Worm (Caenorhabditis elegans): ENCODE measurements around the gene B0410.3.
"Not testable (repeated sequence)": the region's sequence is repeated elsewhere in the genome, so short reads cannot be mapped to it uniquely, and the experiment has no call there.

Gene B0410.3

ce11 chrX:2895646-2896045, 4.4 kb upstream of the B0410.3 start (continued):
- TF ChIP-seq ces-1 (GFP tag; optimal IDR thresholded peaks at IDR 0.05) (no peak), zag-1 (tag; optimal IDR thresholded peaks at IDR 0.05) (no peak), tbx-2 (tag; optimal IDR thresholded peaks at IDR 0.05) (no peak), ceh-90 (tag; optimal IDR thresholded peaks at IDR 0.05) (no peak), lin-35 (GFP tag; optimal IDR thresholded peaks at IDR 0.05) (peak in 1 of 2 experiments; percentile 10), nhr-85 (tag) (peak; percentile 87), egl-27 (tag; optimal IDR thresholded peaks at IDR 0.05) (no peak), ceh-63 (GFP tag; optimal IDR thresholded peaks at IDR 0.05) (no peak), nhr-76 (tag; optimal IDR thresholded peaks at IDR 0.05) (no peak), elt-3 (tag; optimal IDR thresholded peaks at IDR 0.05) (peak in 1 of 6 experiments; percentile 46), fkh-4 (tag; optimal IDR thresholded peaks at IDR 0.05; ENCODE audit: borderline replicate concordance) (no peak), lin-39 (tag; optimal IDR thresholded peaks at IDR 0.05) (no peak), dsc-1 (tag; optimal IDR thresholded peaks at IDR 0.05) (no peak), blmp-1 (tag; optimal IDR thresholded peaks at IDR 0.05) (peak; percentile 53), grh-1 (GFP tag; IDR thresholded peaks at IDR 0.05) (peak; percentile 39; the same call in 1 of the 2 replicates), elt-2 (tag; optimal IDR thresholded peaks at IDR 0.05) (no peak), nhr-84 (tag; optimal IDR thresholded peaks at IDR 0.05) (no peak)

ce11 chrX:2894273-2894672, 3.0 kb upstream of the B0410.3 start, which contains the start of gene B0410.1:
B0410.1 (plus strand) TSS chrX:2894573.
- TF ChIP-seq mep-1 (tag; optimal IDR thresholded peaks at IDR 0.05); nhr-19 (GFP tag; conservative IDR thresholded peaks at IDR 0.05); lin-35 (GFP tag; optimal IDR thresholded peaks at IDR 0.05): not testable (repeated sequence)

ce11 chrX:2893026-2893662, 1.9 kb upstream of the B0410.3 start:
- TF ChIP-seq nhr-20 (tag; optimal IDR thresholded peaks at IDR 0.05) (peak; percentile 70), blmp-1 (tag; optimal IDR thresholded peaks at IDR 0.05) (peak; percentile 29), lin-14 (GFP tag; optimal IDR thresholded peaks at IDR 0.05) (peak; percentile 52), mdl-1 (tag; optimal IDR thresholded peaks at IDR 0.05) (peak in 1 of 2 experiments; percentile 51), nhr-90 (tag; optimal IDR thresholded peaks at IDR 0.05; ENCODE audit: poor library complexity) (peak; percentile 72), tbx-2 (tag; optimal IDR thresholded peaks at IDR 0.05) (peak; percentile 62), nhr-71 (tag; optimal IDR thresholded peaks at IDR 0.05) (peak; percentile 76), dpl-1 (GFP tag; optimal IDR thresholded peaks at IDR 0.05) (no peak), efl-1 (optimal IDR thresholded peaks at IDR 0.05) (no peak), efl-1 (GFP tag; optimal IDR thresholded peaks at IDR 0.05 in 1 of 2) (peak in 1 of 2 experiments; percentile 87), ztf-4 (tag; optimal IDR thresholded peaks at IDR 0.05) (no peak), elt-3 (tag; optimal IDR thresholded peaks at IDR 0.05) (peak in 2 of 6 experiments; percentile 50 to 77), unc-62 (GFP tag; optimal IDR thresholded peaks at IDR 0.05) (no peak), ceh-88 (GFP tag; IDR thresholded peaks at IDR 0.05) (no peak), nhr-47 (tag; optimal IDR thresholded peaks at IDR 0.05) (peak; percentile 51), snu-23 (GFP tag; optimal IDR thresholded peaks at IDR 0.05) (peak; percentile 55), C34B4.2 (tag; optimal IDR thresholded peaks at IDR 0.05) (no peak), zip-4 (GFP tag; optimal IDR thresholded peaks at IDR 0.05) (no peak), nhr-85 (tag) (peak; percentile 98), nhr-19 (GFP tag; conservative IDR thresholded peaks at IDR 0.05) (peak; percentile 96), grh-1 (GFP tag; IDR thresholded peaks at IDR 0.05) (peak; percentile 50; the same call in 1 of the 2 replicates), ceh-82 (tag; optimal IDR thresholded peaks at IDR 0.05) (no peak), xbp-1 (tag; optimal IDR thresholded peaks at IDR 0.05) (no peak), lin-35 (GFP tag; optimal IDR thresholded peaks at IDR 0.05) (peak in 1 of 2 experiments; percentile 43), ceh-90 (tag; optimal IDR thresholded peaks at IDR 0.05) (no peak), egl-27 (tag; optimal IDR thresholded peaks at IDR 0.05) (no peak)

Data from whole organism, L1 larva.